Worm (Caenorhabditis elegans) whole organism, L4 larva: ENCODE results near the gene C29E4.11.

Experiments used
- F49E8.2 ChIP-seq: sonication (generic microtip); optimal IDR thresholded peaks from 2 replicates; lab custom pipeline; 2016; ENCODE audit warnings: missing compliant biosample characterization, mild to moderate bottlenecking, missing genetic modification characterization, borderline replicate concordance
- ceh-20 ChIP-seq: fragments of 200-800 bp; sonication (Bioruptor generic); IDR thresholded peaks from 2 replicates; pipeline ENCODE4 v1.3.6; 2022; ENCODE audit warnings: missing genetic modification reagents, missing genetic modification characterization, missing compliant biosample characterization
- egl-27 ChIP-seq: sonication (generic microtip); optimal IDR thresholded peaks from 3 replicates; lab custom pipeline; 2017; ENCODE audit warnings: missing biosample characterization, missing genetic modification reagents, missing genetic modification characterization
- fkh-10 ChIP-seq: fragments of 150-350 bp; optimal IDR thresholded peaks from 2 replicates; lab custom pipeline; 2014; ENCODE audit warnings: missing biosample characterization, missing genetic modification reagents, missing genetic modification characterization
- lin-13 ChIP-seq: fragments of 150-350 bp; optimal IDR thresholded peaks from 2 replicates; lab custom pipeline; 2014; ENCODE audit warnings: missing biosample characterization, missing genetic modification reagents, missing genetic modification characterization
- mxl-3 ChIP-seq: fragments of 200-800 bp; sonication (Bioruptor generic); optimal IDR thresholded peaks from 2 replicates; lab custom pipeline; 2018; ENCODE audit warnings: mild to moderate bottlenecking, missing genetic modification characterization, missing compliant biosample characterization
- nhr-10 ChIP-seq: fragments of 150-350 bp; optimal IDR thresholded peaks from 2 replicates; lab custom pipeline; 2014; ENCODE audit warnings: missing biosample characterization, missing genetic modification characterization
- pqm-1 ChIP-seq: sonication (generic microtip); optimal IDR thresholded peaks from 2 replicates; lab custom pipeline; 2017; ENCODE audit warnings: missing biosample characterization, missing genetic modification characterization
- set-16 ChIP-seq: fragments of 200-800 bp; sonication (Bioruptor generic); IDR thresholded peaks from 2 replicates; pipeline ENCODE4 v1.3.6; 2022; ENCODE audit warnings: missing genetic modification reagents, missing genetic modification characterization, missing compliant biosample characterization

ce11 chrIII:7924821-7925220 lies 33.1 kb downstream of the C29E4.11 start, which contains the start of gene tag-250:
- no peak for TF ChIP-seq set-16 (GFP tag; lab: Robert Waterston, UW)
- no peak for TF ChIP-seq lin-13
- no peak for TF ChIP-seq fkh-10
- TF ChIP-seq F49E8.2 = no peak
- no peak for TF ChIP-seq pqm-1 (tag; lab: Kevin White, UChicago)
- no peak for TF ChIP-seq egl-27
- no peak for TF ChIP-seq nhr-10 (tag; lab: Kevin White, UChicago)
- no peak for TF ChIP-seq ceh-20 (GFP tag; lab: Robert Waterston, UW)
- no peak for TF ChIP-seq mxl-3 (GFP tag; lab: Kevin White, UChicago)
